Worm (Caenorhabditis elegans): ENCODE measurements around the gene B0554.7.

The B0554.7 gene

DNA sequence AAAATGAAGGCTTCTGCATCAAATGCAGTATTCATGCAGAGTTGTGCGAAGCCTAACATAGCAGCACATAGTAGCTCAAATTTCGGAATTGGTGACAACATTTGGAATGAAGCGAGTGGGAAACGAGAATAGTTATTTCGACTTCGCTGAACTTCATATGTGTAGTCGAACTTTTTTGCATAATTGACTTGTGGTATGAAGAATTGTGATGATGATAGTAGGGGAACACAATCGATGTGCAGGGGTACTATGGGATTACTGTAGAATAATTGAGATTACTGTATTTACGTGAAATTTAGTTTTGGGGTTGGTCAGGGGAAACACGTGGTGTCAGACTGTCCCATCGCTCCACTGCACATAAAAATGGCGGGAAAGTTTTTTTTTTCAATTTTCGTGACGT lies at the start of gene B0554.7:
Gene B0554.7 (minus strand): TSS at position 101 of the 400 bp plus-strand sequence.
- TF ChIP-seq ceh-45 (GFP tag; IDR thresholded peaks at IDR 0.05) (no peak), C08G9.2 (tag; optimal IDR thresholded peaks at IDR 0.05) (no peak), hlh-13 (GFP tag; optimal IDR thresholded peaks at IDR 0.05) (no peak), ceh-19 (GFP tag; optimal IDR thresholded peaks at IDR 0.05) (no peak), K02D7.2 (tag; optimal IDR thresholded peaks at IDR 0.05) (no peak), ceh-30 (tag; optimal IDR thresholded peaks at IDR 0.05) (no peak), fkh-10 (GFP tag; optimal IDR thresholded peaks at IDR 0.05) (no peak), hlh-30 (tag; optimal IDR thresholded peaks at IDR 0.05; ENCODE audit: insufficient read depth) (no peak), odd-2 (tag; optimal IDR thresholded peaks at IDR 0.05) (no peak), ceh-24 (tag; optimal IDR thresholded peaks at IDR 0.05) (no peak), sox-2 (GFP tag; IDR thresholded peaks at IDR 0.05) (no peak), ceh-2 (tag; optimal IDR thresholded peaks at IDR 0.05) (no peak), ceh-18 (tag; optimal IDR thresholded peaks at IDR 0.05) (no peak), nhr-11 (tag; optimal IDR thresholded peaks at IDR 0.05) (no peak), gmeb-2 (tag; optimal IDR thresholded peaks at IDR 0.05) (no peak), elt-4 (tag; optimal IDR thresholded peaks at IDR 0.05) (no peak), ama-1 (optimal IDR thresholded peaks at IDR 0.05) (no peak), mec-3 (tag; optimal IDR thresholded peaks at IDR 0.05; ENCODE audit: borderline replicate concordance) (no peak), tbx-7 (tag; optimal IDR thresholded peaks at IDR 0.05) (no peak), pax-1 (tag; optimal IDR thresholded peaks at IDR 0.05) (no peak)

DNA sequence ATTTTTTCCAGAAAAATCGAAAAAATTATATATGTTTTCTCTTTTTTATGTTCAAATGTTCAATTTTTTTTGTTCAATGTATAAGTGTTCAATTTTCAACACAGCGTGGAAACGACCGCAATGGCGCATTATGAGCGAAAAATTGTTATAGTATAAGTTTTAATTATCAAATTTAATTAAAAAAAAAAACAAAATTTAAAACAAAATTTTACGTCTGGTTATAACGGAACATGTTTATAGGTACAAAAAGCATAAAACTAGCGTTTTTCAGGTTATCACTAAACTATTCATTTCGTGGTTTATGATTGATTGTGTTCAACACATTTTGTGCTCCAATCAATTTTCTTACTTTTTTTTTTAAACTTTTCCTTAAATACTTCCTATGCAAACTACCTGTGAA lies 48.5 kb upstream of the B0554.7 start, which contains the start of gene nhr-106:
Gene nhr-106 (plus strand): TSS at position 301 of the 400 bp plus-strand sequence.
- TF ChIP-seq pha-2 (tag; optimal IDR thresholded peaks at IDR 0.05) (no peak), ceh-48 (tag; optimal IDR thresholded peaks at IDR 0.05) (no peak), ceh-22 (tag; optimal IDR thresholded peaks at IDR 0.05) (no peak), unc-55 (GFP tag; optimal IDR thresholded peaks at IDR 0.05) (no peak), ceh-18 (tag; optimal IDR thresholded peaks at IDR 0.05) (no peak), syd-9 (tag; optimal IDR thresholded peaks at IDR 0.05) (no peak), unc-42 (tag; optimal IDR thresholded peaks at IDR 0.05) (no peak), unc-86 (tag; optimal IDR thresholded peaks at IDR 0.05) (no peak), C08G9.2 (tag; optimal IDR thresholded peaks at IDR 0.05) (no peak), unc-3 (GFP tag; conservative IDR thresholded peaks at IDR 0.05) (no peak), unc-3 (tag; optimal IDR thresholded peaks at IDR 0.05) (no peak), K02D7.2 (tag; optimal IDR thresholded peaks at IDR 0.05) (no peak), sdc-2 (tag; optimal IDR thresholded peaks at IDR 0.05) (no peak), sox-2 (GFP tag; IDR thresholded peaks at IDR 0.05) (no peak)

DNA sequence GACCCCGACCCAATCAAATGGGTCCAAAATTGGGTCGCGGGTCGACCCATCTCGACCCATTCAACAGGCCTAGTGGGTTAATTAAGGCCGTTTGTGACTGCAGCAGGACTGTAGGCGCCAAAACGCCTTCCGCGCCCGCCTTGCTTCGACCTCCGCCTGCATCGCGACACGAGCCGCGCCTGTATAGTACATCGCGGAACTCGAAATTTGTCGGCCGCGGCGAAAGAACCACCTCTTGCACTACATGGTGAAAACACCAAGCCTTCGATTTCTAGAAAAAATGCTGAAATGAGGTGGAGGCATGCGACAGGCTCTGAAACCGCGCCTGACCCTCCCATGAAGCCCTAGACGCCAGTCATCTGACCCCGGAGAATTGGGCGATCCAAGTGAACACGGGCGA lies 47.2 kb upstream of the B0554.7 start:
- no peak for TF ChIP-seq hlh-13 (GFP tag; optimal IDR thresholded peaks at IDR 0.05)
- no peak for TF ChIP-seq fax-1 (tag; optimal IDR thresholded peaks at IDR 0.05)
- no peak for TF ChIP-seq hlh-15 (tag; optimal IDR thresholded peaks at IDR 0.05)
- no peak for TF ChIP-seq F13H6.1 (tag; optimal IDR thresholded peaks at IDR 0.05)
- TF ChIP-seq hlh-6 (tag; optimal IDR thresholded peaks at IDR 0.05) = no peak
- no peak for TF ChIP-seq ets-4 (tag; optimal IDR thresholded peaks at IDR 0.05)
- TF ChIP-seq dve-1 (tag; optimal IDR thresholded peaks at IDR 0.05) = no peak
- no peak for TF ChIP-seq madf-2 (tag; optimal IDR thresholded peaks at IDR 0.05)
- TF ChIP-seq pha-4 (tag; optimal IDR thresholded peaks at IDR 0.05) = no peak
- no peak for TF ChIP-seq ceh-22 (tag; optimal IDR thresholded peaks at IDR 0.05)
- TF ChIP-seq ceh-2 (tag; optimal IDR thresholded peaks at IDR 0.05) = no peak
- TF ChIP-seq npax-4 (tag; optimal IDR thresholded peaks at IDR 0.05) = no peak
- no peak for TF ChIP-seq rnt-1 (tag; optimal IDR thresholded peaks at IDR 0.05)
- TF ChIP-seq ceh-34 (tag; optimal IDR thresholded peaks at IDR 0.05) = no peak
- TF ChIP-seq lin-11 (tag; optimal IDR thresholded peaks at IDR 0.05) = no peak
- no peak for TF ChIP-seq pqm-1 (tag; optimal IDR thresholded peaks at IDR 0.05)
